Worm (Caenorhabditis elegans) whole organism, L1 larva: ENCODE measurements around the gene cwf-19L2.
A peak's percentile ranks its signal among the peaks of the same experiment; 100 is the strongest.

Experiments used
- C16A3.4 ChIP-seq: fragments of 150-350 bp; optimal IDR thresholded peaks from 2 replicates; lab custom pipeline; 2014; ENCODE audit warnings: missing biosample characterization, missing genetic modification characterization
- F16B12.6 ChIP-seq: fragments of 150-350 bp; optimal IDR thresholded peaks from 2 replicates; lab custom pipeline; 2014; ENCODE audit warnings: missing biosample characterization, missing genetic modification characterization
- aha-1 ChIP-seq: fragments of 150-350 bp; optimal IDR thresholded peaks from 2 replicates; lab custom pipeline; 2014; ENCODE audit warnings: missing biosample characterization, missing genetic modification characterization
- alr-1 ChIP-seq: fragments of 200-800 bp; sonication (Bioruptor generic); optimal IDR thresholded peaks from 2 replicates; lab custom pipeline; 2018; ENCODE audit warnings: borderline replicate concordance, mild to moderate bottlenecking, missing genetic modification characterization, missing compliant biosample characterization
- ama-1 ChIP-seq: fragments of 150-350 bp; optimal IDR thresholded peaks from 2 replicates; lab custom pipeline; 2014
- ceh-63 ChIP-seq: fragments of 200-800 bp; sonication (Bioruptor generic); optimal IDR thresholded peaks from 2 replicates; lab custom pipeline; 2018; ENCODE audit warnings: mild to moderate bottlenecking, missing genetic modification characterization, missing compliant biosample characterization
- ceh-82 ChIP-seq, 3 experiments: fragments of 150-350 bp in 1 of 3; sonication (generic microtip) in 2 of 3; optimal IDR thresholded peaks; 2 replicates each; lab custom pipeline; 2014 to 2017; ENCODE audit warnings: missing biosample characterization in 3 of 3, missing genetic modification characterization in 3 of 3
- ceh-88 ChIP-seq: fragments of 200-800 bp; sonication (Bioruptor generic); IDR thresholded peaks from 2 replicates; pipeline ENCODE4 v1.3.6; 2022; ENCODE audit warnings: missing genetic modification characterization, missing compliant biosample characterization
- ceh-90 ChIP-seq: sonication (generic microtip); optimal IDR thresholded peaks from 2 replicates; lab custom pipeline; 2016; ENCODE audit warnings: missing genetic modification characterization, missing compliant biosample characterization
- dsc-1 ChIP-seq: sonication (generic microtip); optimal IDR thresholded peaks from 2 replicates; lab custom pipeline; 2016; ENCODE audit warnings: mild to moderate bottlenecking, missing genetic modification characterization, missing compliant biosample characterization
- efl-1 ChIP-seq, 4 experiments: fragments of 150-350 bp; optimal IDR thresholded peaks in 3 of 4; peaks in 1 of 4; 1 replicate in 1 of 4; 2 replicates in 3 of 4; lab custom pipeline; 2014; ENCODE audit warnings: missing biosample characterization in 2 of 4, missing genetic modification characterization in 2 of 4, missing genetic modification reagents in 2 of 4
- egl-27 ChIP-seq, 2 experiments: fragments of 150-350 bp in 1 of 2; sonication (generic microtip); optimal IDR thresholded peaks; 3 replicates each; lab custom pipeline; 2017 to 2018; ENCODE audit warnings: missing biosample characterization in 2 of 2, missing genetic modification characterization in 2 of 2, missing genetic modification reagents in 2 of 2
- elt-2 ChIP-seq: sonication (generic microtip); optimal IDR thresholded peaks from 2 replicates; lab custom pipeline; 2016; ENCODE audit warnings: missing genetic modification characterization, mild to moderate bottlenecking, inconsistent platforms, missing compliant biosample characterization, missing genetic modification reagents
- elt-3 ChIP-seq, 6 experiments: fragments of 150-350 bp in 1 of 6; sonication (generic microtip); optimal IDR thresholded peaks; 2 replicates each; lab custom pipeline; 2017 to 2018; ENCODE audit warnings: missing biosample characterization in 6 of 6, missing genetic modification characterization in 6 of 6, inconsistent platforms in 1 of 6
- ets-5 ChIP-seq: fragments of 200-800 bp; sonication (Bioruptor generic); IDR thresholded peaks from 2 replicates; pipeline ENCODE4 v1.3.6; 2022; ENCODE audit warnings: missing genetic modification characterization, missing compliant biosample characterization
- fkh-10 ChIP-seq: sonication (generic microtip); optimal IDR thresholded peaks from 2 replicates; lab custom pipeline; 2017; ENCODE audit warnings: missing biosample characterization, missing genetic modification reagents, missing genetic modification characterization
- hlh-17 ChIP-seq: fragments of 200-800 bp; sonication (Bioruptor generic); optimal IDR thresholded peaks from 2 replicates; lab custom pipeline; 2018; ENCODE audit warnings: missing genetic modification characterization, mild to moderate bottlenecking, missing compliant biosample characterization, moderate library complexity, borderline replicate concordance
- hlh-4 ChIP-seq: sonication (generic microtip); optimal IDR thresholded peaks from 2 replicates; lab custom pipeline; 2016; ENCODE audit warnings: mild to moderate bottlenecking, missing genetic modification characterization, missing compliant biosample characterization
- hpl-2 ChIP-seq: fragments of 150-350 bp; optimal IDR thresholded peaks from 2 replicates; lab custom pipeline; 2014; ENCODE audit warnings: missing biosample characterization, missing genetic modification reagents, missing genetic modification characterization
- isw-1 ChIP-seq: fragments of 200-800 bp; sonication (Bioruptor generic); IDR thresholded peaks from 2 replicates; pipeline ENCODE4 v1.3.6; 2022; ENCODE audit warnings: missing genetic modification characterization, missing compliant biosample characterization
- jun-1 ChIP-seq: fragments of 150-350 bp; optimal IDR thresholded peaks from 2 replicates; lab custom pipeline; 2014; ENCODE audit warnings: missing biosample characterization, missing genetic modification reagents, missing genetic modification characterization
- lin-14 ChIP-seq: fragments of 200-800 bp; sonication (Bioruptor generic); optimal IDR thresholded peaks from 2 replicates; lab custom pipeline; 2018; ENCODE audit warnings: mild to moderate bottlenecking, missing genetic modification characterization, moderate library complexity, missing compliant biosample characterization
- lin-35 ChIP-seq, 2 experiments: fragments of 150-350 bp; optimal IDR thresholded peaks; 2 replicates each; lab custom pipeline; 2014; ENCODE audit warnings: missing biosample characterization in 2 of 2, missing genetic modification characterization in 2 of 2, missing genetic modification reagents in 2 of 2
- lin-39 ChIP-seq: fragments of 150-350 bp; optimal IDR thresholded peaks from 2 replicates; lab custom pipeline; 2014; ENCODE audit warnings: missing biosample characterization, missing genetic modification reagents, missing genetic modification characterization
- lir-3 ChIP-seq: sonication (generic microtip); optimal IDR thresholded peaks from 2 replicates; lab custom pipeline; 2016; ENCODE audit warnings: mild to moderate bottlenecking, missing genetic modification characterization, moderate library complexity, missing compliant biosample characterization; ENCODE audit not compliant: poor library complexity
- mab-9 ChIP-seq: fragments of 200-800 bp; sonication (Bioruptor generic); IDR thresholded peaks from 2 replicates; pipeline ENCODE4 v1.3.6; 2022; ENCODE audit warnings: missing genetic modification reagents, missing genetic modification characterization, missing compliant biosample characterization
- mef-2 ChIP-seq: fragments of 150-350 bp; optimal IDR thresholded peaks from 2 replicates; lab custom pipeline; 2014; ENCODE audit warnings: missing biosample characterization, missing genetic modification characterization
- mep-1 ChIP-seq: fragments of 150-350 bp; optimal IDR thresholded peaks from 2 replicates; lab custom pipeline; 2014; ENCODE audit warnings: missing biosample characterization, missing genetic modification characterization
- nhr-11 ChIP-seq: fragments of 150-350 bp; optimal IDR thresholded peaks from 2 replicates; lab custom pipeline; 2014; ENCODE audit warnings: missing biosample characterization, missing genetic modification characterization
- nhr-12 ChIP-seq: sonication (generic microtip); optimal IDR thresholded peaks from 2 replicates; lab custom pipeline; 2017; ENCODE audit warnings: missing biosample characterization, missing genetic modification characterization
- nhr-19 ChIP-seq: fragments of 200-800 bp; sonication (Bioruptor generic); conservative IDR thresholded peaks from 2 replicates; pipeline ENCODE4 v1.3.6; 2022; ENCODE audit warnings: missing genetic modification characterization, missing compliant biosample characterization
- nhr-237 ChIP-seq: fragments of 150-350 bp; optimal IDR thresholded peaks from 2 replicates; lab custom pipeline; 2014; ENCODE audit warnings: missing biosample characterization, missing genetic modification characterization
- nhr-71 ChIP-seq: sonication (generic microtip); optimal IDR thresholded peaks from 2 replicates; lab custom pipeline; 2016; ENCODE audit warnings: mild to moderate bottlenecking, missing genetic modification characterization, moderate library complexity, missing compliant biosample characterization
- nhr-76 ChIP-seq: sonication (generic microtip); optimal IDR thresholded peaks from 2 replicates; lab custom pipeline; 2017; ENCODE audit warnings: missing biosample characterization, missing genetic modification characterization
- nhr-84 ChIP-seq: sonication (generic microtip); optimal IDR thresholded peaks from 2 replicates; lab custom pipeline; 2017; ENCODE audit warnings: missing biosample characterization, missing genetic modification characterization
- skn-1 ChIP-seq: fragments of 150-350 bp; optimal IDR thresholded peaks from 2 replicates; lab custom pipeline; 2014; ENCODE audit warnings: missing biosample characterization, missing genetic modification characterization
- snpc-4 ChIP-seq: fragments of 150-350 bp; optimal IDR thresholded peaks from 2 replicates; lab custom pipeline; 2014; ENCODE audit warnings: missing biosample characterization, missing genetic modification characterization
- snu-23 ChIP-seq: sonication (generic microtip); optimal IDR thresholded peaks from 2 replicates; lab custom pipeline; 2016; ENCODE audit warnings: missing genetic modification characterization, missing compliant biosample characterization
- swsn-7 ChIP-seq: sonication (generic microtip); optimal IDR thresholded peaks from 2 replicates; lab custom pipeline; 2016; ENCODE audit warnings: missing genetic modification characterization, missing compliant biosample characterization
- unc-30 ChIP-seq: sonication (generic microtip); optimal IDR thresholded peaks from 2 replicates; lab custom pipeline; 2017; ENCODE audit warnings: missing biosample characterization, missing genetic modification characterization
- unc-86 ChIP-seq: sonication (generic microtip); optimal IDR thresholded peaks from 2 replicates; lab custom pipeline; 2016; ENCODE audit warnings: missing genetic modification characterization, missing compliant biosample characterization
- unc-98 ChIP-seq: fragments of 200-800 bp; sonication (Bioruptor generic); IDR thresholded peaks from 2 replicates; pipeline ENCODE4 v1.3.6; 2022; ENCODE audit warnings: missing genetic modification characterization, missing compliant biosample characterization
- xbp-1 ChIP-seq: sonication (generic microtip); optimal IDR thresholded peaks from 2 replicates; lab custom pipeline; 2016; ENCODE audit warnings: missing genetic modification characterization, missing compliant biosample characterization
- zip-4 ChIP-seq: fragments of 200-800 bp; sonication (Bioruptor generic); optimal IDR thresholded peaks from 2 replicates; lab custom pipeline; 2018; ENCODE audit warnings: mild to moderate bottlenecking, missing genetic modification characterization, moderate library complexity, missing compliant biosample characterization
- ztf-4 ChIP-seq: fragments of 150-350 bp; optimal IDR thresholded peaks from 2 replicates; lab custom pipeline; 2014; ENCODE audit warnings: missing biosample characterization, missing genetic modification characterization

Gene cwf-19L2

ce11 chrIII:7262592-7262991, 30.8 kb upstream of the cwf-19L2 start:
- peak; percentile 34 for TF ChIP-seq lin-14 (GFP tag; lab: Kevin White, UChicago)
- TF ChIP-seq fkh-10 = peak; percentile 50
- no peak for TF ChIP-seq ceh-63 (GFP tag; lab: Kevin White, UChicago)

ce11 chrIII:7263028-7263427, 30.4 kb upstream of the cwf-19L2 start:
- TF ChIP-seq nhr-19 (GFP tag; lab: Robert Waterston, UW) (no peak), aha-1 (tag; lab: Kevin White, UChicago) (no peak), lir-3 (tag; lab: Kevin White, UChicago) (no peak), lin-35 (GFP tag; optimal IDR thresholded peaks at IDR 0.05; lab: Kevin White, UChicago) (no peak), unc-98 (no peak), ceh-88 (GFP tag; lab: Robert Waterston, UW) (no peak), ztf-4 (no peak), zip-4 (GFP tag; lab: Kevin White, UChicago) (no peak), nhr-11 (no peak), C16A3.4 (no peak), ceh-82 (tag; optimal IDR thresholded peaks at IDR 0.05; lab: Kevin White, UChicago) (no peak), unc-86 (tag; lab: Kevin White, UChicago) (no peak)

- no peak for TF ChIP-seq mep-1
- no peak for TF ChIP-seq dsc-1 (tag; lab: Kevin White, UChicago)
- TF ChIP-seq nhr-11 = no peak
- peak; percentile 9 for TF ChIP-seq nhr-71 (tag; lab: Kevin White, UChicago)
- TF ChIP-seq lin-14 (GFP tag; lab: Kevin White, UChicago) = peak; percentile 34
- no peak for TF ChIP-seq lin-39 (tag; lab: Kevin White, UChicago)
- peak in 1 of 6 experiments; percentile 53 for TF ChIP-seq elt-3 (tag; optimal IDR thresholded peaks at IDR 0.05; lab: Kevin White, UChicago)
- TF ChIP-seq hpl-2 (GFP tag; lab: Kevin White, UChicago) = no peak
- TF ChIP-seq nhr-84 = no peak
- no peak for TF ChIP-seq snpc-4 (tag; lab: Kevin White, UChicago)
- no peak for TF ChIP-seq nhr-237 (tag; lab: Kevin White, UChicago)
- TF ChIP-seq skn-1 (tag; lab: Kevin White, UChicago) = peak; percentile 19
- peak in 1 of 2 experiments; percentile 47 for TF ChIP-seq lin-35 (GFP tag; optimal IDR thresholded peaks at IDR 0.05; lab: Kevin White, UChicago)
- no peak for TF ChIP-seq egl-27 (tag; optimal IDR thresholded peaks at IDR 0.05; lab: Kevin White, UChicago)
- TF ChIP-seq jun-1 (tag; lab: Kevin White, UChicago) = no peak
- no peak for TF ChIP-seq efl-1 (optimal IDR thresholded peaks at IDR 0.05; lab: Kevin White, UChicago)
- peak; percentile 4 to 40 for TF ChIP-seq efl-1 (GFP tag; optimal IDR thresholded peaks at IDR 0.05 in 1 of 2; lab: Kevin White, UChicago)
These were observed 22.4 kb upstream of the cwf-19L2 start for ce11 chrIII:7271083-7271482.

ce11 chrIII:7272088-7272487, 21.3 kb upstream of the cwf-19L2 start:
- TF ChIP-seq C16A3.4 (peak; percentile 21), hlh-17 (GFP tag; lab: Kevin White, UChicago) (no peak), alr-1 (tag; lab: Kevin White, UChicago) (no peak), zip-4 (GFP tag; lab: Kevin White, UChicago) (no peak), mab-9 (GFP tag; lab: Robert Waterston, UW) (no peak), nhr-84 (no peak), snu-23 (GFP tag; lab: Kevin White, UChicago) (peak; percentile 76), lin-35 (GFP tag; optimal IDR thresholded peaks at IDR 0.05; lab: Kevin White, UChicago) (peak; percentile 36 to 67), nhr-76 (tag; lab: Kevin White, UChicago) (no peak), elt-2 (tag; lab: Kevin White, UChicago) (peak; percentile 40), elt-3 (tag; optimal IDR thresholded peaks at IDR 0.05; lab: Kevin White, UChicago) (peak in 1 of 6 experiments; percentile 6), unc-86 (tag; lab: Kevin White, UChicago) (peak; percentile 50), nhr-12 (tag; lab: Kevin White, UChicago) (no peak), isw-1 (GFP tag; lab: Robert Waterston, UW) (no peak), nhr-19 (GFP tag; lab: Robert Waterston, UW) (peak; percentile 68), mep-1 (peak; percentile 87), ceh-63 (GFP tag; lab: Kevin White, UChicago) (no peak), ceh-90 (tag; lab: Kevin White, UChicago) (no peak), hlh-4 (no peak), F16B12.6 (no peak), mef-2 (tag; lab: Kevin White, UChicago) (no peak), unc-30 (tag; lab: Kevin White, UChicago) (no peak), aha-1 (tag; lab: Kevin White, UChicago) (no peak), skn-1 (tag; lab: Kevin White, UChicago) (peak; percentile 65), efl-1 (optimal IDR thresholded peaks at IDR 0.05; lab: Kevin White, UChicago) (peak; percentile 27 to 60), efl-1 (GFP tag; optimal IDR thresholded peaks at IDR 0.05 in 1 of 2; lab: Kevin White, UChicago) (peak; percentile 56 to 96), nhr-71 (tag; lab: Kevin White, UChicago) (peak; percentile 84), swsn-7 (tag; lab: Kevin White, UChicago) (peak; percentile 41), ama-1 (no peak), ets-5 (GFP tag; lab: Robert Waterston, UW) (no peak), xbp-1 (tag; lab: Kevin White, UChicago) (peak; percentile 44), egl-27 (tag; optimal IDR thresholded peaks at IDR 0.05; lab: Kevin White, UChicago) (no peak)
